Fruit fly (Drosophila melanogaster): ENCODE measurements around the gene Golgin104.

The Golgin104 gene

dm6 chr3L:16377768-16378764 is 26.3 kb upstream of the Golgin104 start, which contains the start of gene roq:
TSS of gene roq (minus strand) at chr3L:16378566.
- TF ChIP-seq CTCF (optimal IDR thresholded peaks at IDR 0.05): peak; percentile 15 to 44
- no peak for TF ChIP-seq CG8478 (optimal IDR thresholded peaks at IDR 0.05)

dm6 chr3L:16369526-16369925 is 17.8 kb upstream of the Golgin104 start, which contains the start of gene CG18814:
TSS of gene CG18814 (plus strand) at chr3L:16369826.
- TF ChIP-seq CG8478 (optimal IDR thresholded peaks at IDR 0.05): no peak
- TF ChIP-seq CTCF (optimal IDR thresholded peaks at IDR 0.05): no peak

dm6 chr3L:16368199-16368598 is 16.4 kb upstream of the Golgin104 start, which contains the start of gene CG4842:
TSS of gene CG4842 (plus strand) at chr3L:16368389.
- TF ChIP-seq CG8478 (optimal IDR thresholded peaks at IDR 0.05) (no peak), CTCF (optimal IDR thresholded peaks at IDR 0.05) (no peak)

dm6 chr3L:16367240-16367639 is 15.5 kb upstream of the Golgin104 start, which contains the start of gene Cpr72Ec:
TSS of gene Cpr72Ec (minus strand) at chr3L:16367340.
- TF ChIP-seq CG8478 (optimal IDR thresholded peaks at IDR 0.05) (no peak), CTCF (optimal IDR thresholded peaks at IDR 0.05) (no peak)

- TF ChIP-seq CG8478 (optimal IDR thresholded peaks at IDR 0.05) (no peak), CTCF (optimal IDR thresholded peaks at IDR 0.05) (no peak)
Observed at dm6 chr3L:16364599-16364998, 12.8 kb upstream of the Golgin104 start, which contains the start of gene Cpr72Eb. TSS of gene Cpr72Eb (plus strand) at chr3L:16364899.

dm6 chr3L:16364182-16364581 is 12.4 kb upstream of the Golgin104 start:
- TF ChIP-seq CG8478 (optimal IDR thresholded peaks at IDR 0.05) (no peak), CTCF (optimal IDR thresholded peaks at IDR 0.05) (no peak)

dm6 chr3L:16362119-16362653 is 10.4 kb upstream of the Golgin104 start, which contains the start of gene Cpr72Ea:
TSS of gene Cpr72Ea (plus strand) at chr3L:16362603.
- TF ChIP-seq CG8478 (optimal IDR thresholded peaks at IDR 0.05): no peak
- TF ChIP-seq CTCF (optimal IDR thresholded peaks at IDR 0.05): no peak

dm6 chr3L:16361200-16361815 is 9.6 kb upstream of the Golgin104 start:
- no peak for TF ChIP-seq CG8478 (optimal IDR thresholded peaks at IDR 0.05)
- TF ChIP-seq CTCF (optimal IDR thresholded peaks at IDR 0.05): no peak

- TF ChIP-seq CTCF (optimal IDR thresholded peaks at IDR 0.05) (no peak), CG8478 (optimal IDR thresholded peaks at IDR 0.05) (no peak)
Observed at dm6 chr3L:16359795-16360194, 8.0 kb upstream of the Golgin104 start.

- no peak for TF ChIP-seq CG8478 (optimal IDR thresholded peaks at IDR 0.05)
- TF ChIP-seq CTCF (optimal IDR thresholded peaks at IDR 0.05): no peak
Observed at dm6 chr3L:16359219-16359748, 7.5 kb upstream of the Golgin104 start, which contains the start of gene ringer. TSS of gene ringer (minus strand) at chr3L:16359428.

- TF ChIP-seq CG8478 (optimal IDR thresholded peaks at IDR 0.05): no peak
- TF ChIP-seq CTCF (optimal IDR thresholded peaks at IDR 0.05): no peak
Observed at dm6 chr3L:16357860-16358259, 6.1 kb upstream of the Golgin104 start.

- no peak for TF ChIP-seq CG8478 (optimal IDR thresholded peaks at IDR 0.05)
- no peak for TF ChIP-seq CTCF (optimal IDR thresholded peaks at IDR 0.05)
Observed at dm6 chr3L:16357187-16357728, 5.5 kb upstream of the Golgin104 start.

dm6 chr3L:16356171-16356765 is 4.5 kb upstream of the Golgin104 start:
- no peak for TF ChIP-seq CG8478 (optimal IDR thresholded peaks at IDR 0.05)
- TF ChIP-seq CTCF (optimal IDR thresholded peaks at IDR 0.05): no peak

- no peak for TF ChIP-seq CTCF (optimal IDR thresholded peaks at IDR 0.05)
- no peak for TF ChIP-seq CG8478 (optimal IDR thresholded peaks at IDR 0.05)
Observed at dm6 chr3L:16354197-16354596, 2.4 kb upstream of the Golgin104 start, which contains the start of gene Pdh. TSS of gene Pdh (minus strand) at chr3L:16354297.
